Worm (Caenorhabditis elegans) whole organism, early embryonic: Measurements from ENCODE around the gene clec-191.

Experiments
- ama-1 ChIP-seq: fragments of 150-350 bp; optimal IDR thresholded peaks from 2 replicates; lab custom pipeline; 2014
- hmbx-1 ChIP-seq: sonication (generic microtip); optimal IDR thresholded peaks from 2 replicates; lab custom pipeline; 2016; ENCODE audit warnings: mild to moderate bottlenecking, missing genetic modification characterization, missing compliant biosample characterization

DNA sequence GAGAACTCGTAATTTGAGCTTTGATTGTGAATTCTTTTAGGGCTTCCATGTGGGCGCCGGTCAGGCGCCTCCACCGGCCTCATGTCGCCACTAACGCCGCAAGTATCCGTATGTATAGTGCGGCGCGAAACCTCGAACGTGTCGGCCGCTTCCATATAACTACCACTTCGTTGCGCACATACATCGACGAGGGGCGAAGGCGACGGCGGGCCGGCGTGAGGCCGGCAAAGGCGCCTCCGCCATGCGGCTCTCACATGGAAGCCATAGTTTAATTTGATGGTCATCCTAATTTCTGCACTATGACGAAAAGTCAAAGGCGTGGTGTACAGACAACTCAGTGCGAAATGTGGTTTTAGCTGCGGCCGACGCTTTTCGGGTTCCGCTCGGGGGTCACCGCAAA, 29.6 kb upstream of the clec-191 start:
- no peak for TF ChIP-seq ama-1 (lab: Kevin White, UChicago)
- TF ChIP-seq hmbx-1 = no peak
